Worm (Caenorhabditis elegans) whole organism, young adult: ENCODE data around the gene F53F4.7.

Experiments
- B0035.1 ChIP-seq: sonication (generic microtip); optimal IDR thresholded peaks from 2 replicates; lab custom pipeline; 2016; ENCODE audit warnings: missing genetic modification characterization, mild to moderate bottlenecking, missing compliant biosample characterization, missing genotype, missing genetic modification reagents
- B0261.1 ChIP-seq: sonication (generic microtip); optimal IDR thresholded peaks from 2 replicates; lab custom pipeline; 2016; ENCODE audit warnings: mild to moderate bottlenecking, missing genetic modification characterization, moderate library complexity, missing compliant biosample characterization
- B0336.3 ChIP-seq: fragments of 200-800 bp; sonication (Bioruptor generic); IDR thresholded peaks from 2 replicates; pipeline ENCODE4 v1.3.6; 2022; ENCODE audit warnings: missing genetic modification characterization, missing compliant biosample characterization
- C06A6.2 ChIP-seq: fragments of 200-800 bp; sonication (Bioruptor generic); conservative IDR thresholded peaks from 2 replicates; pipeline ENCODE4 v1.3.6; 2022; ENCODE audit warnings: missing genetic modification characterization, missing compliant biosample characterization
- F55B11.4 ChIP-seq: sonication (generic microtip); optimal IDR thresholded peaks from 2 replicates; lab custom pipeline; 2016; ENCODE audit warnings: missing compliant biosample characterization, missing genetic modification characterization, borderline replicate concordance; ENCODE audit not compliant: insufficient read depth
- F57A8.1 ChIP-seq: fragments of 200-800 bp; sonication (Bioruptor generic); optimal IDR thresholded peaks from 2 replicates; lab custom pipeline; 2018; ENCODE audit warnings: mild to moderate bottlenecking, missing genetic modification characterization, moderate library complexity, missing compliant biosample characterization
- K12H6.12 ChIP-seq: fragments of 200-800 bp; sonication (Bioruptor generic); optimal IDR thresholded peaks from 2 replicates; lab custom pipeline; 2018; ENCODE audit warnings: mild to moderate bottlenecking, missing genetic modification characterization, missing compliant biosample characterization
- T26A5.8 ChIP-seq: sonication (generic microtip); optimal IDR thresholded peaks from 2 replicates; lab custom pipeline; 2016; ENCODE audit warnings: missing genetic modification characterization, missing compliant biosample characterization
- Y53F4B.3 ChIP-seq: fragments of 200-800 bp; sonication (Bioruptor generic); IDR thresholded peaks from 2 replicates; pipeline ENCODE4 v1.3.6; 2022; ENCODE audit warnings: missing genetic modification reagents, missing genetic modification characterization, missing compliant biosample characterization
- Y56A3A.18 ChIP-seq: fragments of 200-800 bp; sonication (Bioruptor generic); IDR thresholded peaks from 2 replicates; pipeline ENCODE4 v1.3.6; 2022; ENCODE audit warnings: missing genetic modification reagents, missing genetic modification characterization, missing compliant biosample characterization
- Y79H2A.3 ChIP-seq: fragments of 200-800 bp; sonication (Bioruptor generic); conservative IDR thresholded peaks from 2 replicates; pipeline ENCODE4 v1.3.6; 2022; ENCODE audit warnings: missing genetic modification reagents, missing genetic modification characterization, missing compliant biosample characterization
- Y95B8A.8 ChIP-seq: fragments of 200-800 bp; sonication (Bioruptor generic); IDR thresholded peaks from 2 replicates; pipeline ENCODE4 v1.3.6; 2022; ENCODE audit warnings: missing genetic modification reagents, missing genetic modification characterization, missing compliant biosample characterization
- ama-1 ChIP-seq, 3 experiments: fragments of 150-350 bp in 1 of 3; sonication (generic microtip) in 2 of 3; optimal IDR thresholded peaks; 2 replicates each; lab custom pipeline; 2014 to 2018; ENCODE audit warnings: missing biosample characterization in 2 of 3, missing genetic modification characterization in 2 of 3, missing genetic modification reagents in 2 of 3
- aptf-2 ChIP-seq: fragments of 200-800 bp; sonication (Bioruptor generic); conservative IDR thresholded peaks from 2 replicates; pipeline ENCODE4 v1.3.6; 2022; ENCODE audit warnings: missing genetic modification reagents, missing genetic modification characterization, missing compliant biosample characterization
- attf-5 ChIP-seq: fragments of 200-800 bp; sonication (Bioruptor generic); optimal IDR thresholded peaks from 2 replicates; lab custom pipeline; 2018; ENCODE audit warnings: mild to moderate bottlenecking, missing genetic modification characterization, missing compliant biosample characterization
- ceh-100 ChIP-seq: fragments of 200-800 bp; sonication (Bioruptor generic); IDR thresholded peaks from 2 replicates; pipeline ENCODE4 v1.3.6; 2022; ENCODE audit warnings: missing genetic modification reagents, missing genetic modification characterization, missing compliant biosample characterization
- ceh-27 ChIP-seq: fragments of 200-800 bp; sonication (Bioruptor generic); optimal IDR thresholded peaks from 2 replicates; lab custom pipeline; 2018; ENCODE audit warnings: mild to moderate bottlenecking, missing genetic modification characterization, moderate library complexity, missing compliant biosample characterization
- ceh-40 ChIP-seq: fragments of 200-800 bp; sonication (Bioruptor generic); IDR thresholded peaks from 2 replicates; pipeline ENCODE4 v1.3.6; 2022; ENCODE audit warnings: missing genetic modification characterization, missing compliant biosample characterization
- chd-7 ChIP-seq: sonication (generic microtip); optimal IDR thresholded peaks from 2 replicates; lab custom pipeline; 2016; ENCODE audit warnings: mild to moderate bottlenecking, missing genetic modification characterization, moderate library complexity, missing compliant biosample characterization
- dox-1 ChIP-seq: fragments of 200-800 bp; sonication (Bioruptor generic); IDR thresholded peaks from 2 replicates; pipeline ENCODE4 v1.3.6; 2022; ENCODE audit warnings: missing genetic modification reagents, missing genetic modification characterization, missing compliant biosample characterization
- dpff-1 ChIP-seq: sonication (generic microtip); optimal IDR thresholded peaks from 2 replicates; lab custom pipeline; 2017; ENCODE audit warnings: mild to moderate bottlenecking, missing genetic modification characterization, missing compliant biosample characterization
- efl-1 ChIP-seq: fragments of 150-350 bp; optimal IDR thresholded peaks from 2 replicates; lab custom pipeline; 2014; ENCODE audit warnings: missing biosample characterization, missing genetic modification reagents, missing genetic modification characterization
- egl-18 ChIP-seq: fragments of 200-800 bp; sonication (Bioruptor generic); IDR thresholded peaks from 2 replicates; pipeline ENCODE4 v1.3.6; 2022; ENCODE audit warnings: missing genetic modification reagents, missing genetic modification characterization, missing compliant biosample characterization
- ekl-4 ChIP-seq: fragments of 200-800 bp; sonication (Bioruptor generic); IDR thresholded peaks from 2 replicates; pipeline ENCODE4 v1.3.6; 2022; ENCODE audit warnings: missing genetic modification reagents, missing genetic modification characterization, missing compliant biosample characterization
- gei-17 ChIP-seq: fragments of 200-800 bp; sonication (Bioruptor generic); optimal IDR thresholded peaks from 2 replicates; lab custom pipeline; 2018; ENCODE audit warnings: mild to moderate bottlenecking, missing genetic modification characterization, missing compliant biosample characterization
- hrde-1 ChIP-seq: sonication (generic microtip); optimal IDR thresholded peaks from 2 replicates; lab custom pipeline; 2016; ENCODE audit warnings: missing genetic modification characterization, mild to moderate bottlenecking, missing compliant biosample characterization, moderate library complexity, missing genotype, missing genetic modification reagents, borderline replicate concordance
- hsf-1 ChIP-seq: fragments of 200-800 bp; sonication (Bioruptor generic); IDR thresholded peaks from 2 replicates; pipeline ENCODE4 v1.3.6; 2022; ENCODE audit warnings: missing genetic modification reagents, missing genetic modification characterization, missing compliant biosample characterization
- let-607 ChIP-seq, 2 experiments: fragments of 200-800 bp in 1 of 2; sonication (Bioruptor generic) in 1 of 2; sonication (generic microtip) in 1 of 2; optimal IDR thresholded peaks; 2 replicates each; lab custom pipeline; 2016 to 2018; ENCODE audit warnings: mild to moderate bottlenecking in 2 of 2, missing compliant biosample characterization in 2 of 2, missing genetic modification characterization in 2 of 2, moderate library complexity in 2 of 2, missing genotype in 1 of 2
- lin-40 ChIP-seq: sonication (generic microtip); optimal IDR thresholded peaks from 2 replicates; lab custom pipeline; 2016; ENCODE audit warnings: missing genetic modification characterization, mild to moderate bottlenecking, missing compliant biosample characterization, missing genotype, missing genetic modification reagents
- lir-1 ChIP-seq: fragments of 200-800 bp; sonication (Bioruptor generic); conservative IDR thresholded peaks from 2 replicates; pipeline ENCODE4 v1.3.6; 2022; ENCODE audit warnings: missing genetic modification reagents, missing genetic modification characterization, missing compliant biosample characterization
- lsy-27 ChIP-seq: sonication (generic microtip); optimal IDR thresholded peaks from 2 replicates; lab custom pipeline; 2017; ENCODE audit warnings: missing genetic modification characterization, mild to moderate bottlenecking, missing compliant biosample characterization, antibody characterized with exemption, missing genotype, borderline replicate concordance; ENCODE audit not compliant: insufficient read depth
- madf-6 ChIP-seq: fragments of 200-800 bp; sonication (Bioruptor generic); IDR thresholded peaks from 2 replicates; pipeline ENCODE4 v1.3.6; 2022; ENCODE audit warnings: missing genetic modification reagents, missing genetic modification characterization, missing compliant biosample characterization
- madf-8 ChIP-seq: fragments of 200-800 bp; sonication (Bioruptor generic); conservative IDR thresholded peaks from 2 replicates; pipeline ENCODE4 v1.3.6; 2022; ENCODE audit warnings: missing genetic modification reagents, missing genetic modification characterization, missing compliant biosample characterization
- nfya-1 ChIP-seq: sonication (generic microtip); optimal IDR thresholded peaks from 2 replicates; lab custom pipeline; 2017; ENCODE audit warnings: antibody characterized with exemption, missing compliant biosample characterization, missing genetic modification characterization, borderline replicate concordance; ENCODE audit not compliant: insufficient read depth
- nfya-2 ChIP-seq: fragments of 200-800 bp; sonication (Bioruptor generic); IDR thresholded peaks from 2 replicates; pipeline ENCODE4 v1.3.6; 2022; ENCODE audit warnings: missing genetic modification reagents, missing genetic modification characterization, missing compliant biosample characterization
- nfyb-1 ChIP-seq: fragments of 200-800 bp; sonication (Bioruptor generic); IDR thresholded peaks from 2 replicates; pipeline ENCODE4 v1.3.6; 2022; ENCODE audit warnings: missing genetic modification reagents, missing genetic modification characterization, missing compliant biosample characterization
- nhr-27 ChIP-seq: fragments of 200-800 bp; sonication (Bioruptor generic); optimal IDR thresholded peaks from 2 replicates; lab custom pipeline; 2018; ENCODE audit warnings: mild to moderate bottlenecking, missing genetic modification characterization, moderate library complexity, missing compliant biosample characterization
- nhr-90 ChIP-seq: sonication (generic microtip); optimal IDR thresholded peaks from 2 replicates; lab custom pipeline; 2016; ENCODE audit warnings: missing genotype, mild to moderate bottlenecking, missing genetic modification characterization, missing compliant biosample characterization
- pha-4 ChIP-seq: fragments of 150-350 bp; sonication (generic microtip); optimal IDR thresholded peaks from 2 replicates; lab custom pipeline; 2014; ENCODE audit warnings: missing biosample characterization, missing genetic modification reagents, missing genetic modification characterization
- repo-1 ChIP-seq: sonication (generic microtip); optimal IDR thresholded peaks from 2 replicates; lab custom pipeline; 2017; ENCODE audit warnings: mild to moderate bottlenecking, missing genetic modification characterization, missing compliant biosample characterization
- rpc-1 ChIP-seq, 2 experiments: fragments of 150-350 bp in 1 of 2; sonication (generic microtip) in 1 of 2; optimal IDR thresholded peaks; 2 replicates each; lab custom pipeline; 2014 to 2018; ENCODE audit warnings: missing biosample characterization in 1 of 2, missing genetic modification characterization in 1 of 2, missing genetic modification reagents in 1 of 2, missing genotype in 1 of 2
- snpc-1.1 ChIP-seq: sonication (generic microtip); optimal IDR thresholded peaks from 2 replicates; lab custom pipeline; 2017; ENCODE audit warnings: missing genetic modification characterization, mild to moderate bottlenecking, missing compliant biosample characterization, antibody characterized with exemption, moderate library complexity, missing genotype, missing genetic modification reagents; ENCODE audit not compliant: insufficient read depth
- sptf-2 ChIP-seq: fragments of 200-800 bp; sonication (Bioruptor generic); optimal IDR thresholded peaks from 2 replicates; lab custom pipeline; 2018; ENCODE audit warnings: mild to moderate bottlenecking, missing genetic modification characterization, missing compliant biosample characterization
- tlf-1 ChIP-seq: fragments of 200-800 bp; sonication (Bioruptor generic); optimal IDR thresholded peaks from 2 replicates; lab custom pipeline; 2018; ENCODE audit warnings: mild to moderate bottlenecking, missing genetic modification characterization, missing compliant biosample characterization
- unc-62 ChIP-seq: fragments of 150-350 bp; optimal IDR thresholded peaks from 2 replicates; lab custom pipeline; 2014; ENCODE audit warnings: missing biosample characterization, missing genetic modification reagents, missing genetic modification characterization
- ztf-25 ChIP-seq: fragments of 200-800 bp; sonication (Bioruptor generic); IDR thresholded peaks from 2 replicates; pipeline ENCODE4 v1.3.6; 2022; ENCODE audit warnings: missing genetic modification reagents, missing genetic modification characterization, missing compliant biosample characterization
- ztf-26 ChIP-seq: sonication (generic microtip); optimal IDR thresholded peaks from 2 replicates; lab custom pipeline; 2017; ENCODE audit warnings: missing genetic modification characterization, missing compliant biosample characterization
- ztf-28 ChIP-seq: fragments of 200-800 bp; sonication (Bioruptor generic); IDR thresholded peaks from 2 replicates; pipeline ENCODE4 v1.3.6; 2022; ENCODE audit warnings: missing genetic modification reagents, missing genetic modification characterization, missing compliant biosample characterization

Gene F53F4.7

ce11 chrV:13566967-13567366, 46.8 kb downstream of the F53F4.7 start (continued):
- TF ChIP-seq ama-1 (optimal IDR thresholded peaks at IDR 0.05; lab: Kevin White, UChicago) (peak; percentile 66), ama-1 (GFP tag; optimal IDR thresholded peaks at IDR 0.05; lab: Kevin White, UChicago) (no peak), repo-1 (peak; percentile 77), ceh-100 (GFP tag; lab: Robert Waterston, UW) (no peak), attf-5 (peak; percentile 23), Y56A3A.18 (peak; percentile 86), nfyb-1 (GFP tag; lab: Robert Waterston, UW) (peak; percentile 77), sptf-2 (GFP tag; lab: Kevin White, UChicago) (no peak), nhr-27 (tag; lab: Kevin White, UChicago) (no peak), ceh-27 (GFP tag; lab: Kevin White, UChicago) (no peak), C06A6.2 (peak; percentile 53), B0261.1 (tag; lab: Kevin White, UChicago) (no peak), B0035.1 (tag; lab: Kevin White, UChicago) (peak; percentile 6), ztf-28 (no peak), Y53F4B.3 (no peak), chd-7 (tag; lab: Kevin White, UChicago) (peak; percentile 65), K12H6.12 (no peak), lin-40 (tag; lab: Kevin White, UChicago) (peak; percentile 59), nfya-2 (GFP tag; lab: Robert Waterston, UW) (no peak), madf-6 (GFP tag; lab: Robert Waterston, UW) (peak; percentile 51), aptf-2 (GFP tag; lab: Robert Waterston, UW) (no peak), gei-17 (no peak), efl-1 (no peak), lsy-27 (tag; lab: Kevin White, UChicago) (no peak), dpff-1 (peak; percentile 67), pha-4 (tag; lab: Kevin White, UChicago) (peak; percentile 50), nhr-90 (tag; lab: Kevin White, UChicago) (peak; percentile 10), F55B11.4 (tag; lab: Kevin White, UChicago) (no peak), let-607 (tag; optimal IDR thresholded peaks at IDR 0.05; lab: Kevin White, UChicago) (peak in 1 of 2 experiments; percentile 70), hsf-1 (peak; percentile 46; the same call in 1 of the 2 replicates), hrde-1 (tag; lab: Kevin White, UChicago) (peak; percentile 0), ceh-40 (no peak), T26A5.8 (peak; percentile 70), Y79H2A.3 (GFP tag; lab: Robert Waterston, UW) (no peak), ztf-26 (tag; lab: Kevin White, UChicago) (peak; percentile 59), ztf-25 (GFP tag; lab: Robert Waterston, UW) (no peak), lir-1 (GFP tag; lab: Robert Waterston, UW) (no peak), F57A8.1 (no peak), rpc-1 (optimal IDR thresholded peaks at IDR 0.05; lab: Kevin White, UChicago) (no peak), rpc-1 (tag; optimal IDR thresholded peaks at IDR 0.05; lab: Kevin White, UChicago) (no peak)

- no peak for TF ChIP-seq unc-62 (GFP tag; lab: Kevin White, UChicago)
- TF ChIP-seq nfya-1 = no peak
- 0 out of 2 replicates have a peak, but pooled peaks have one; percentile 15 for TF ChIP-seq lir-1 (GFP tag; lab: Robert Waterston, UW)
- TF ChIP-seq ceh-100 (GFP tag; lab: Robert Waterston, UW) = no peak
- 0 out of 2 replicates have a peak, but pooled peaks have one; percentile 21 for TF ChIP-seq ekl-4 (GFP tag; lab: Robert Waterston, UW)
- TF ChIP-seq tlf-1 = no peak
- no peak for TF ChIP-seq egl-18 (GFP tag; lab: Robert Waterston, UW)
- no peak for TF ChIP-seq Y95B8A.8 (GFP tag; lab: Robert Waterston, UW)
- no peak for TF ChIP-seq B0336.3 (GFP tag; lab: Robert Waterston, UW)
- no peak for TF ChIP-seq snpc-1.1 (tag; lab: Kevin White, UChicago)
- no peak for TF ChIP-seq madf-8 (GFP tag; lab: Robert Waterston, UW)
- TF ChIP-seq dox-1 (GFP tag; lab: Robert Waterston, UW) = peak; percentile 16; the same call in 1 of the 2 replicates
Measured at ce11 chrV:13565781-13566180, 48.0 kb downstream of the F53F4.7 start, which contains the start of gene slrp-1. Gene slrp-1, plus strand, starts transcription at chrV:13565863.
